Fruit fly (Drosophila melanogaster) whole organism, embryonic: ENCODE data around the gene papi.
A peak's percentile ranks its signal among the peaks of the same experiment; 100 is the strongest.

Source experiments
- CG11085 ChIP-seq: fragments of 200-800 bp; sonication (Bioruptor generic); IDR thresholded peaks from 2 replicates; pipeline ENCODE4 v1.3.6; 2022; ENCODE audit warnings: missing biosample characterization, missing genetic modification characterization
- CG12155 ChIP-seq: fragments of 200-800 bp; sonication (Bioruptor generic); optimal IDR thresholded peaks from 3 replicates; lab custom pipeline; 2016; ENCODE audit warnings: missing biosample characterization, missing genetic modification characterization
- CG15514 ChIP-seq: fragments of 200-800 bp; sonication (Bioruptor generic); optimal IDR thresholded peaks from 3 replicates; lab custom pipeline; 2017; ENCODE audit warnings: missing biosample characterization, missing genetic modification characterization, mild to moderate bottlenecking, moderate library complexity, missing genetic modification reagents
- CG15696 ChIP-seq: fragments of 200-800 bp; sonication (Bioruptor generic); optimal IDR thresholded peaks from 2 replicates; lab custom pipeline; 2019; ENCODE audit warnings: missing biosample characterization, mild to moderate bottlenecking, missing genetic modification characterization, moderate library complexity
- CG17359 ChIP-seq: fragments of 200-800 bp; sonication (Bioruptor generic); optimal IDR thresholded peaks from 3 replicates; lab custom pipeline; 2018; ENCODE audit warnings: missing biosample characterization, mild to moderate bottlenecking, missing genetic modification characterization, moderate library complexity
- CG17612 ChIP-seq: fragments of 200-800 bp; sonication (Bioruptor generic); IDR thresholded peaks from 2 replicates; pipeline ENCODE4 v1.3.6; 2022; ENCODE audit warnings: missing biosample characterization, missing genetic modification characterization
- CG1832 ChIP-seq: fragments of 200-800 bp; sonication (Bioruptor generic); optimal IDR thresholded peaks from 2 replicates; lab custom pipeline; 2017; ENCODE audit warnings: missing biosample characterization, mild to moderate bottlenecking, missing genetic modification characterization, inconsistent platforms
- CG2120 ChIP-seq: fragments of 200-800 bp; sonication (Bioruptor generic); optimal IDR thresholded peaks from 3 replicates; lab custom pipeline; 2016; ENCODE audit warnings: missing biosample characterization, missing genetic modification characterization
- CG31224 ChIP-seq: fragments of 200-800 bp; sonication (Bioruptor generic); IDR thresholded peaks from 2 replicates; pipeline ENCODE4 v1.3.6; 2022; ENCODE audit warnings: missing biosample characterization, missing genetic modification characterization
- CG3726 ChIP-seq: fragments of 200-800 bp; sonication (Bioruptor generic); IDR thresholded peaks from 3 replicates; pipeline ENCODE4, ENCODE4 v1.3.6; 2022; ENCODE audit warnings: missing biosample characterization, missing genetic modification characterization
- CG6254 ChIP-seq: fragments of 200-800 bp; sonication (Bioruptor generic); optimal IDR thresholded peaks from 3 replicates; lab custom pipeline; 2017; ENCODE audit warnings: mild to moderate bottlenecking, missing biosample characterization, missing genetic modification reagents, missing genetic modification characterization
- CG7271 ChIP-seq: fragments of 200-800 bp; sonication (Bioruptor generic); optimal IDR thresholded peaks from 2 replicates; lab custom pipeline; 2018; ENCODE audit warnings: missing biosample characterization, mild to moderate bottlenecking, missing genetic modification characterization, moderate library complexity
- CG7839 ChIP-seq: fragments of 200-800 bp; sonication (Bioruptor generic); optimal IDR thresholded peaks from 3 replicates; lab custom pipeline; 2018; ENCODE audit warnings: missing biosample characterization, mild to moderate bottlenecking, missing genetic modification characterization, moderate library complexity
- CG8359 ChIP-seq: fragments of 200-800 bp; sonication (Bioruptor generic); optimal IDR thresholded peaks from 2 replicates; lab custom pipeline; 2017; ENCODE audit warnings: missing biosample characterization, mild to moderate bottlenecking, missing genetic modification characterization, borderline replicate concordance
- CG8944 ChIP-seq: fragments of 200-800 bp; sonication (Bioruptor generic); optimal IDR thresholded peaks from 3 replicates; lab custom pipeline; 2016; ENCODE audit warnings: missing biosample characterization, missing genetic modification characterization
- CG9215 ChIP-seq: fragments of 200-800 bp; sonication (Bioruptor generic); IDR thresholded peaks from 2 replicates; pipeline ENCODE4 v1.3.6; 2022; ENCODE audit warnings: missing biosample characterization, missing genetic modification characterization
- D ChIP-seq, 2 experiments: fragments of 200-800 bp in 1 of 2; fragments of >200 bp in 1 of 2; sonication (Bioruptor generic) in 1 of 2; optimal IDR thresholded peaks; 2 replicates in 1 of 2; 3 replicates in 1 of 2; lab custom pipeline; 2017; ENCODE audit warnings: mild to moderate bottlenecking in 1 of 2, missing biosample characterization in 1 of 2, missing genetic modification characterization in 1 of 2, missing genetic modification reagents in 1 of 2
- Dref ChIP-seq: fragments of 200-800 bp; sonication (Bioruptor generic); IDR thresholded peaks from 2 replicates; pipeline ENCODE4 v1.3.6; 2022; ENCODE audit warnings: missing biosample characterization, missing genetic modification characterization
- ERR ChIP-seq: fragments of 200-800 bp; sonication (Bioruptor generic); optimal IDR thresholded peaks from 2 replicates; lab custom pipeline; 2016; ENCODE audit warnings: missing biosample characterization, missing genetic modification characterization
- Ets97D ChIP-seq: fragments of 200-800 bp; sonication (Bioruptor generic); optimal IDR thresholded peaks from 3 replicates; lab custom pipeline; 2016; ENCODE audit warnings: missing biosample characterization, missing genetic modification characterization
- Kr ChIP-seq: fragments of 200-800 bp; sonication (Bioruptor generic); optimal IDR thresholded peaks from 2 replicates; lab custom pipeline; 2017; ENCODE audit warnings: missing biosample characterization, mild to moderate bottlenecking, missing genetic modification characterization
- Lim3 ChIP-seq: fragments of 200-800 bp; sonication (Bioruptor generic); IDR thresholded peaks from 2 replicates; pipeline ENCODE4 v1.3.6; 2022; ENCODE audit warnings: missing biosample characterization, missing genetic modification characterization
- Mrtf ChIP-seq: fragments of 200-800 bp; sonication (Bioruptor generic); IDR thresholded peaks from 3 replicates; pipeline ENCODE4 v1.3.6; 2022; ENCODE audit warnings: missing biosample characterization, missing genetic modification characterization
- NK7.1 ChIP-seq: fragments of 200-800 bp; sonication (Bioruptor generic); optimal IDR thresholded peaks from 3 replicates; lab custom pipeline; 2016; ENCODE audit warnings: missing biosample characterization, missing genetic modification characterization
- Nf-YA ChIP-seq: fragments of 200-800 bp; sonication (Bioruptor generic); IDR thresholded peaks from 2 replicates; pipeline ENCODE4 v1.3.6; 2022; ENCODE audit warnings: missing biosample characterization, missing genetic modification characterization
- Stat92E ChIP-seq, 3 experiments: fragments of >200 bp in 2 of 3; fragments of 200-800 bp in 1 of 3; sonication (Bioruptor generic) in 1 of 3; optimal IDR thresholded peaks; 2 replicates each; lab custom pipeline; 2017 to 2019; ENCODE audit warnings: missing biosample characterization in 3 of 3, missing genetic modification characterization in 3 of 3, mild to moderate bottlenecking in 1 of 3, moderate library complexity in 1 of 3
- TFAM ChIP-seq: fragments of 200-800 bp; sonication (Bioruptor generic); optimal IDR thresholded peaks from 2 replicates; lab custom pipeline; 2017; ENCODE audit warnings: missing biosample characterization, missing genetic modification characterization, inconsistent platforms
- ase ChIP-seq: fragments of 200-800 bp; sonication (Bioruptor generic); IDR thresholded peaks from 3 replicates; pipeline ENCODE4 v1.3.6; 2022; ENCODE audit warnings: missing biosample characterization, missing genetic modification characterization
- ato ChIP-seq: fragments of 200-800 bp; sonication (Bioruptor generic); IDR thresholded peaks from 2 replicates; pipeline ENCODE4 v1.3.6; 2022; ENCODE audit warnings: missing biosample characterization, missing genetic modification characterization; ENCODE audit not compliant: partially characterized antibody
- bbx ChIP-seq: fragments of 200-800 bp; sonication (Bioruptor generic); IDR thresholded peaks from 2 replicates; pipeline ENCODE4 v1.3.6; 2022; ENCODE audit warnings: missing biosample characterization, missing genetic modification characterization; ENCODE audit not compliant: partially characterized antibody
- crc ChIP-seq: fragments of 200-800 bp; sonication (Bioruptor generic); optimal IDR thresholded peaks from 2 replicates; lab custom pipeline; 2016; ENCODE audit warnings: missing biosample characterization, missing genetic modification characterization
- dysf ChIP-seq: fragments of 200-800 bp; sonication (Bioruptor generic); IDR thresholded peaks from 3 replicates; pipeline ENCODE4 v1.3.6; 2022; ENCODE audit warnings: missing biosample characterization, missing genetic modification characterization
- eyg ChIP-seq: fragments of 200-800 bp; sonication (Bioruptor generic); optimal IDR thresholded peaks from 3 replicates; lab custom pipeline; 2016; ENCODE audit warnings: missing biosample characterization, missing genetic modification characterization
- grau ChIP-seq: fragments of 200-800 bp; optimal IDR thresholded peaks from 3 replicates; lab custom pipeline; 2019; ENCODE audit warnings: missing biosample characterization, mild to moderate bottlenecking, missing genetic modification characterization, moderate library complexity
- kni ChIP-seq: fragments of 200-800 bp; sonication (Bioruptor generic); optimal IDR thresholded peaks from 3 replicates; lab custom pipeline; 2017; ENCODE audit warnings: mild to moderate bottlenecking, missing biosample characterization, missing genetic modification reagents, missing genetic modification characterization
- lilli ChIP-seq: fragments of 200-800 bp; sonication (Bioruptor generic); optimal IDR thresholded peaks from 3 replicates; lab custom pipeline; 2016; ENCODE audit warnings: missing biosample characterization, missing genetic modification characterization
- lola ChIP-seq, 3 experiments: fragments of >200 bp in 2 of 3; fragments of 200-800 bp in 1 of 3; sonication (Bioruptor generic) in 1 of 3; optimal IDR thresholded peaks; 2 replicates each; lab custom pipeline; 2017 to 2019; ENCODE audit warnings: missing biosample characterization in 3 of 3, missing genetic modification characterization in 3 of 3, mild to moderate bottlenecking in 1 of 3, moderate library complexity in 1 of 3
- otp ChIP-seq: fragments of 200-800 bp; sonication (Bioruptor generic); IDR thresholded peaks from 3 replicates; pipeline ENCODE4, ENCODE4 v1.3.6; 2022; ENCODE audit warnings: missing biosample characterization, missing genetic modification characterization
- p53 ChIP-seq: fragments of 200-800 bp; sonication (Bioruptor generic); optimal IDR thresholded peaks from 2 replicates; lab custom pipeline; 2016; ENCODE audit warnings: missing biosample characterization, missing genetic modification characterization
- phol ChIP-seq: fragments of 200-800 bp; sonication (Bioruptor generic); optimal IDR thresholded peaks from 3 replicates; lab custom pipeline; 2018; ENCODE audit warnings: missing biosample characterization, mild to moderate bottlenecking, missing genetic modification characterization, moderate library complexity
- pita ChIP-seq: fragments of 200-800 bp; sonication (Bioruptor generic); optimal IDR thresholded peaks from 2 replicates; lab custom pipeline; 2017; ENCODE audit warnings: missing biosample characterization, mild to moderate bottlenecking, missing genetic modification characterization
- sc ChIP-seq, 3 experiments: fragments of >200 bp in 2 of 3; fragments of 200-800 bp in 1 of 3; sonication (Bioruptor generic) in 1 of 3; optimal IDR thresholded peaks; 2 replicates in 2 of 3; 3 replicates in 1 of 3; lab custom pipeline; 2017; ENCODE audit warnings: mild to moderate bottlenecking in 1 of 3, missing biosample characterization in 1 of 3, missing genetic modification characterization in 1 of 3, missing genetic modification reagents in 1 of 3
- shn ChIP-seq: fragments of 200-800 bp; sonication (Bioruptor generic); optimal IDR thresholded peaks from 3 replicates; lab custom pipeline; 2016; ENCODE audit warnings: missing biosample characterization, missing genetic modification characterization
- slp2 ChIP-seq: fragments of 200-800 bp; sonication (Bioruptor generic); optimal IDR thresholded peaks from 2 replicates; lab custom pipeline; 2016; ENCODE audit warnings: missing biosample characterization, missing genetic modification characterization
- wek ChIP-seq: fragments of 200-800 bp; sonication (Bioruptor generic); optimal IDR thresholded peaks from 3 replicates; lab custom pipeline; 2018; ENCODE audit warnings: missing biosample characterization, mild to moderate bottlenecking, missing genetic modification characterization, moderate library complexity
- zen2 ChIP-seq: fragments of 200-800 bp; sonication (Bioruptor generic); IDR thresholded peaks from 3 replicates; pipeline ENCODE4 v1.3.6; 2022; ENCODE audit warnings: missing biosample characterization, missing genetic modification characterization; ENCODE audit not compliant: partially characterized antibody
- zf30C ChIP-seq: fragments of 200-800 bp; sonication (Bioruptor generic); optimal IDR thresholded peaks from 3 replicates; lab custom pipeline; 2018; ENCODE audit warnings: missing biosample characterization, mild to moderate bottlenecking, missing genetic modification characterization

Gene papi

DNA sequence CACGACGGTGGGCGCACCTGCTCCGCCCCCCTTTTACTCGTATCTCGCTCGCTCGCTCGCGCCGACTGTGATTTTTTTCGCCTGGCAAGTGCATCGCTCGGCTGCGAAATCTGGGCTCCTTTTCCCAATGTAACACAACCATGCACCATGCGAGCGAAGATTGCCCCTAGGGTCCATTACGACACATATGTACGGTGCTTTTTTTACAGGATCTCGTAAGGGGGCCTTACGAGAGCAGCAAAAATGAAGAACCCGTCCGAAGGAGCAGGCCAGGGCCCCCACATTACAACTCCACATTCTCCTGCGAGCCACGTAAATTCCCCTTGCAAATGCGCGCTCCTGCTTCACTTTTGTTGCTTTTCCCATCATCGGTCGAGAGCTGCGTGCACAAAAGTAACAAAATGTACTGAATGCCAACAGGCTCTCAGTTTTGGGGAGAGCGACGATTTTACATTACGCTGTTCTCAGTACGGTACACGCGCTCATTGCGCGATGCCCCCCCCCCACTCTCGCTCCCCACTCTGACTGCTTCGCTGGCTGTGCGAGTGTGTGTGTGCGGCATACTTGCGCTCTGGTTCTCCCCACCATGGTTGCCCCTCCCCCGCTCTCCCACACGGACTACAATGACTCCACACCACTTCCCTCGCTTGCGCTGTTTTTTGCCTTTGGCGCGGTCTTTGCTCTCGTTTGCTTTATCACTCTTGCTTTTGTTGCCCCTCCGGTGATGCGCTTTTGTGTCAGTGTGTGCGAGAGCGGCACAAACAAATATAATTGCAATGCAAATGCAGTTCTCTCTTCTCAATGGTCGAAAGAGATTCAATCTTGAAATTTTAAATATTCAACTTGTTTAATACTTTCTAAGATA is 17.5 kb upstream of the papi start (continued):
- no peak for TF ChIP-seq Lim3
- no peak for TF ChIP-seq lola (GFP tag; optimal IDR thresholded peaks at IDR 0.05; lab: Kevin White, UChicago)
- TF ChIP-seq lilli (GFP tag; lab: Kevin White, UChicago): no peak
- no peak for TF ChIP-seq CG17359
- no peak for TF ChIP-seq pita (GFP tag; lab: Kevin White, UChicago)
- no peak for TF ChIP-seq eyg (GFP tag; lab: Kevin White, UChicago)
- TF ChIP-seq ERR: no peak
- TF ChIP-seq NK7.1 (GFP tag; lab: Kevin White, UChicago): no peak
- no peak for TF ChIP-seq CG7271 (tag; lab: Kevin White, UChicago)
- TF ChIP-seq Stat92E (GFP tag; optimal IDR thresholded peaks at IDR 0.05; lab: Kevin White, UChicago): no peak
- peak; percentile 13; the same call in 2 of the 3 replicates for TF ChIP-seq dysf (GFP tag; lab: Robert Waterston, UW)
- no peak; the same call in 1 of the 2 replicates for TF ChIP-seq ato
- peak; percentile 84 for TF ChIP-seq kni (GFP tag; lab: Kevin White, UChicago)
- TF ChIP-seq Kr: no peak
- no peak for TF ChIP-seq CG1832 (GFP tag; lab: Kevin White, UChicago)
- TF ChIP-seq CG3726: no peak
- no peak for TF ChIP-seq Nf-YA (GFP tag; lab: Robert Waterston, UW)
- TF ChIP-seq slp2: no peak
- TF ChIP-seq Mrtf (GFP tag; lab: Robert Waterston, UW): no peak
- peak; percentile 13 for TF ChIP-seq grau (tag; lab: Kevin White, UChicago)
- no peak for TF ChIP-seq D (optimal IDR thresholded peaks at IDR 0.05; lab: Kevin White, UChicago)
- no peak for TF ChIP-seq D (GFP tag; optimal IDR thresholded peaks at IDR 0.05; lab: Kevin White, UChicago)
- no peak for TF ChIP-seq phol (tag; lab: Kevin White, UChicago)
- TF ChIP-seq otp (GFP tag; lab: Robert Waterston, UW): peak; percentile 38; the same call in 1 of the 3 replicates
- no peak for TF ChIP-seq CG2120 (GFP tag; lab: Kevin White, UChicago)
- TF ChIP-seq crc (GFP tag; lab: Kevin White, UChicago): no peak
- 0 out of 2 replicates have a peak, but pooled peaks have one; percentile 29 for TF ChIP-seq Dref (GFP tag; lab: Robert Waterston, UW)
- no peak for TF ChIP-seq CG17612
- TF ChIP-seq zf30C (GFP tag; lab: Kevin White, UChicago): no peak
- peak; percentile 97 for TF ChIP-seq CG31224 (GFP tag; lab: Robert Waterston, UW)
- TF ChIP-seq CG15514 (GFP tag; lab: Kevin White, UChicago): peak; percentile 23
- peak; percentile 77; the same call in 2 of the 3 replicates for TF ChIP-seq zen2
- TF ChIP-seq wek (GFP tag; lab: Kevin White, UChicago): no peak
- 0 out of 2 replicates have a peak, but pooled peaks have one; percentile 11 for TF ChIP-seq CG9215 (GFP tag; lab: Robert Waterston, UW)
- peak; percentile 71 for TF ChIP-seq bbx (GFP tag; lab: Robert Waterston, UW)
- TF ChIP-seq CG8359 (GFP tag; lab: Kevin White, UChicago): no peak
- TF ChIP-seq ase (GFP tag; lab: Robert Waterston, UW): no peak
- peak; percentile 31 for TF ChIP-seq CG6254
- TF ChIP-seq CG8944 (GFP tag; lab: Kevin White, UChicago): no peak
- TF ChIP-seq CG11085 (GFP tag; lab: Robert Waterston, UW): no peak
- TF ChIP-seq CG7839: no peak
- TF ChIP-seq shn (GFP tag; lab: Kevin White, UChicago): no peak
- no peak for TF ChIP-seq CG15696 (tag; lab: Kevin White, UChicago)
- TF ChIP-seq Ets97D (GFP tag; lab: Kevin White, UChicago): no peak
- no peak for TF ChIP-seq p53
- TF ChIP-seq CG12155 (GFP tag; lab: Kevin White, UChicago): no peak
- TF ChIP-seq sc (optimal IDR thresholded peaks at IDR 0.05; lab: Kevin White, UChicago): no peak
- no peak for TF ChIP-seq sc (GFP tag; optimal IDR thresholded peaks at IDR 0.05; lab: Kevin White, UChicago)
- TF ChIP-seq TFAM: no peak
